Fruit fly (Drosophila melanogaster) Kc167 (cell line): ENCODE results near the gene Snm1.

Experiments used
- Myc ChIP-seq: fragments of >200 bp; optimal IDR thresholded peaks from 2 replicates; lab custom pipeline; 2017; ENCODE audit warnings: missing external identifiers
- h ChIP-seq: fragments of >200 bp; optimal IDR thresholded peaks from 3 replicates; lab custom pipeline; 2018; ENCODE audit warnings: missing external identifiers
- insv ChIP-seq: fragments of >200 bp; optimal IDR thresholded peaks from 3 replicates; lab custom pipeline; 2018; ENCODE audit warnings: missing external identifiers
- ttk ChIP-seq: sonication (Bioruptor generic); optimal IDR thresholded peaks from 2 replicates; lab custom pipeline; 2017; ENCODE audit warnings: missing external identifiers

- TF ChIP-seq ttk (lab: Kevin White, UChicago) (no peak), Myc (lab: Kevin White, UChicago) (no peak), h (lab: Kevin White, UChicago) (no peak), insv (lab: Kevin White, UChicago) (no peak)
These were observed 16.0 kb downstream of the Snm1 start, which contains the start of gene CRMP for dm6 chr3R:5570635-5571436.
